Worm (Caenorhabditis elegans): ENCODE results near the gene F53A2.1.

Gene F53A2.1

ce11 chrIII:13285421-13285820 is 39.2 kb downstream of the F53A2.1 start, which contains the start of gene F56A8.8:
Gene F56A8.8 (plus strand): TSS chrIII:13285721.
- no peak for TF ChIP-seq unc-62 (GFP tag; optimal IDR thresholded peaks at IDR 0.05)

- no peak for TF ChIP-seq unc-62 (GFP tag; optimal IDR thresholded peaks at IDR 0.05)
These were observed 46.6 kb downstream of the F53A2.1 start for ce11 chrIII:13277881-13278500.

- TF ChIP-seq unc-62 (GFP tag; optimal IDR thresholded peaks at IDR 0.05): no peak
These were observed 47.7 kb downstream of the F53A2.1 start, which contains the start of gene unc-64 for ce11 chrIII:13276958-13277357. Gene unc-64 (plus strand): TSS chrIII:13277258.

ce11 chrIII:13275784-13276183 is 48.9 kb downstream of the F53A2.1 start:
- no peak for TF ChIP-seq unc-62 (GFP tag; optimal IDR thresholded peaks at IDR 0.05)

ce11 chrIII:13272788-13273187 is 51.9 kb downstream of the F53A2.1 start:
- no peak for TF ChIP-seq unc-62 (GFP tag; optimal IDR thresholded peaks at IDR 0.05)

ce11 chrIII:13272227-13272626 is 52.4 kb downstream of the F53A2.1 start:
- no peak for TF ChIP-seq unc-62 (GFP tag; optimal IDR thresholded peaks at IDR 0.05)

Data from whole organism, dauer.